Worm (Caenorhabditis elegans) whole organism, midembryonic: Measurements from ENCODE around the gene T23F11.11.

Experiments used
- T22C8.4 ChIP-seq: fragments of 200-800 bp; sonication (Bioruptor generic); IDR thresholded peaks from 2 replicates; pipeline ENCODE4 v1.3.6; 2022; ENCODE audit warnings: missing genetic modification characterization, missing compliant biosample characterization
- cog-1 ChIP-seq: sonication (generic microtip); optimal IDR thresholded peaks from 2 replicates; lab custom pipeline; 2016; ENCODE audit warnings: missing genetic modification characterization, missing compliant biosample characterization
- flt-1 ChIP-seq: fragments of 200-800 bp; sonication (Bioruptor generic); IDR thresholded peaks from 2 replicates; pipeline ENCODE4 v1.3.6; 2022; ENCODE audit warnings: missing genetic modification characterization, missing compliant biosample characterization
- klf-2 ChIP-seq: fragments of 200-800 bp; sonication (Bioruptor generic); conservative IDR thresholded peaks from 2 replicates; pipeline ENCODE4 v1.3.6; 2022; ENCODE audit warnings: missing genetic modification reagents, missing genetic modification characterization, missing compliant biosample characterization
- med-1 ChIP-seq: sonication (generic microtip); optimal IDR thresholded peaks from 2 replicates; lab custom pipeline; 2017; ENCODE audit warnings: missing genetic modification characterization, mild to moderate bottlenecking, missing compliant biosample characterization, antibody characterized with exemption, missing genetic modification reagents; ENCODE audit not compliant: insufficient read depth
- ref-1 ChIP-seq: fragments of 200-800 bp; sonication (Bioruptor generic); conservative IDR thresholded peaks from 2 replicates; pipeline ENCODE4 v1.3.6; 2022; ENCODE audit warnings: missing genetic modification reagents, missing genetic modification characterization, missing compliant biosample characterization
- tab-1 ChIP-seq: fragments of 200-800 bp; sonication (Bioruptor generic); IDR thresholded peaks from 2 replicates; pipeline ENCODE4 v1.3.6; 2022; ENCODE audit warnings: missing genetic modification characterization, missing compliant biosample characterization
- ztf-23 ChIP-seq: fragments of 200-800 bp; sonication (Bioruptor generic); IDR thresholded peaks from 2 replicates; pipeline ENCODE4 v1.3.6; 2022; ENCODE audit warnings: missing genetic modification reagents, missing genetic modification characterization, missing compliant biosample characterization
- ztf-29 ChIP-seq: fragments of 200-800 bp; sonication (Bioruptor generic); IDR thresholded peaks from 2 replicates; pipeline ENCODE4 v1.3.6; 2022; ENCODE audit warnings: missing genetic modification reagents, missing genetic modification characterization, missing compliant biosample characterization

T23F11.11 gene

ce11 chrIII:4696903-4697302, 25.5 kb upstream of the T23F11.11 start:
- TF ChIP-seq med-1 (GFP tag; lab: Kevin White, UChicago) (no peak), ztf-29 (no peak), cog-1 (tag; lab: Kevin White, UChicago) (no peak)

ce11 chrIII:4695057-4695456, 23.7 kb upstream of the T23F11.11 start, which contains the start of gene T04A8.7:
Gene T04A8.7 (plus strand): TSS chrIII:4695357.
- TF ChIP-seq med-1 (GFP tag; lab: Kevin White, UChicago) (no peak), ztf-29 (no peak), flt-1 (no peak), T22C8.4 (GFP tag; lab: Robert Waterston, UW) (no peak), ref-1 (GFP tag; lab: Robert Waterston, UW) (no peak), klf-2 (GFP tag; lab: Robert Waterston, UW) (no peak), ztf-23 (no peak), tab-1 (GFP tag; lab: Robert Waterston, UW) (no peak), cog-1 (tag; lab: Kevin White, UChicago) (no peak)

ce11 chrIII:4693695-4694094, 22.3 kb upstream of the T23F11.11 start, which contains the start of gene T04A8.8:
Gene T04A8.8 (plus strand): TSS chrIII:4693995.
- no peak for TF ChIP-seq T22C8.4 (GFP tag; lab: Robert Waterston, UW)

ce11 chrIII:4693281-4693680, 21.9 kb upstream of the T23F11.11 start, which contains the start of gene nifk-1:
Gene nifk-1 (minus strand): TSS chrIII:4693307.
- TF ChIP-seq med-1 (GFP tag; lab: Kevin White, UChicago) (no peak), ztf-23 (peak; percentile 50; the same call in 1 of the 2 replicates)

- 0 out of 2 replicates have a peak, but pooled peaks have one; percentile 53 for TF ChIP-seq klf-2 (GFP tag; lab: Robert Waterston, UW)
- peak; percentile 55 for TF ChIP-seq cog-1 (tag; lab: Kevin White, UChicago)
- TF ChIP-seq ref-1 (GFP tag; lab: Robert Waterston, UW): peak; percentile 73
- TF ChIP-seq flt-1: peak; percentile 91
- peak; percentile 89 for TF ChIP-seq ztf-23
- TF ChIP-seq med-1 (GFP tag; lab: Kevin White, UChicago): peak; percentile 33
- peak; percentile 78; the same call in 1 of the 2 replicates for TF ChIP-seq ztf-29
- peak; percentile 93 for TF ChIP-seq tab-1 (GFP tag; lab: Robert Waterston, UW)
- peak; percentile 81 for TF ChIP-seq T22C8.4 (GFP tag; lab: Robert Waterston, UW)
These were observed 18.2 kb upstream of the T23F11.11 start for ce11 chrIII:4689595-4689994.

ce11 chrIII:4688965-4689364, 17.6 kb upstream of the T23F11.11 start, which contains the start of gene ppat-1:
Gene ppat-1 (plus strand): TSS chrIII:4689280.
- TF ChIP-seq ztf-29 (no peak), klf-2 (GFP tag; lab: Robert Waterston, UW) (no peak), med-1 (GFP tag; lab: Kevin White, UChicago) (no peak), ztf-23 (no peak), cog-1 (tag; lab: Kevin White, UChicago) (no peak), flt-1 (no peak), tab-1 (GFP tag; lab: Robert Waterston, UW) (no peak)

- TF ChIP-seq klf-2 (GFP tag; lab: Robert Waterston, UW): 0 out of 2 replicates have a peak, but pooled peaks have one; percentile 24
- no peak for TF ChIP-seq T22C8.4 (GFP tag; lab: Robert Waterston, UW)
- no peak for TF ChIP-seq tab-1 (GFP tag; lab: Robert Waterston, UW)
These were observed 17.0 kb upstream of the T23F11.11 start, which contains the start of gene tag-243 for ce11 chrIII:4688356-4688755. Gene tag-243 (minus strand): TSS chrIII:4688456.

- TF ChIP-seq med-1 (GFP tag; lab: Kevin White, UChicago) (no peak), klf-2 (GFP tag; lab: Robert Waterston, UW) (no peak), ztf-29 (no peak), flt-1 (no peak), ztf-23 (no peak), tab-1 (GFP tag; lab: Robert Waterston, UW) (no peak), T22C8.4 (GFP tag; lab: Robert Waterston, UW) (no peak), ref-1 (GFP tag; lab: Robert Waterston, UW) (no peak)
These were observed 15.7 kb upstream of the T23F11.11 start for ce11 chrIII:4687134-4687533.

ce11 chrIII:4679963-4680484, 8.6 kb upstream of the T23F11.11 start, which contains the start of gene srg-11:
Gene srg-11 (plus strand): TSS chrIII:4680013.
- TF ChIP-seq ref-1 (GFP tag; lab: Robert Waterston, UW) (no peak), tab-1 (GFP tag; lab: Robert Waterston, UW) (no peak), T22C8.4 (GFP tag; lab: Robert Waterston, UW) (no peak), cog-1 (tag; lab: Kevin White, UChicago) (no peak), ztf-23 (no peak), med-1 (GFP tag; lab: Kevin White, UChicago) (no peak), klf-2 (GFP tag; lab: Robert Waterston, UW) (no peak), ztf-29 (no peak), flt-1 (no peak)

- TF ChIP-seq klf-2 (GFP tag; lab: Robert Waterston, UW): no peak
- TF ChIP-seq ztf-23: no peak
- TF ChIP-seq ref-1 (GFP tag; lab: Robert Waterston, UW): no peak
- TF ChIP-seq tab-1 (GFP tag; lab: Robert Waterston, UW): no peak
- no peak for TF ChIP-seq cog-1 (tag; lab: Kevin White, UChicago)
- TF ChIP-seq med-1 (GFP tag; lab: Kevin White, UChicago): no peak
- no peak for TF ChIP-seq T22C8.4 (GFP tag; lab: Robert Waterston, UW)
- no peak for TF ChIP-seq ztf-29
- no peak for TF ChIP-seq flt-1
These were observed 6.1 kb upstream of the T23F11.11 start, which contains the start of gene srg-10 for ce11 chrIII:4677466-4677865. Gene srg-10 (plus strand): TSS chrIII:4677766.
